Worm (Caenorhabditis elegans) whole organism, L1 larva: ENCODE results near the gene srg-66.
A peak's percentile ranks its signal among the peaks of the same experiment; 100 is the strongest.
"Not testable (repeated sequence)": the region's sequence is repeated elsewhere in the genome, so short reads cannot be mapped to it uniquely, and the experiment has no call there.

Experiments used
- aly-2 ChIP-seq: fragments of 150-350 bp; optimal IDR thresholded peaks from 2 replicates; lab custom pipeline; 2014; ENCODE audit warnings: missing biosample characterization, missing genetic modification characterization
- ceh-82 ChIP-seq, 3 experiments: fragments of 150-350 bp in 1 of 3; sonication (generic microtip) in 2 of 3; optimal IDR thresholded peaks; 2 replicates each; lab custom pipeline; 2014 to 2017; ENCODE audit warnings: missing biosample characterization in 3 of 3, missing genetic modification characterization in 3 of 3
- ceh-88 ChIP-seq: fragments of 200-800 bp; sonication (Bioruptor generic); IDR thresholded peaks from 2 replicates; pipeline ENCODE4 v1.3.6; 2022; ENCODE audit warnings: missing genetic modification characterization, missing compliant biosample characterization
- ceh-90 ChIP-seq: sonication (generic microtip); optimal IDR thresholded peaks from 2 replicates; lab custom pipeline; 2016; ENCODE audit warnings: missing genetic modification characterization, missing compliant biosample characterization
- dpl-1 ChIP-seq, 3 experiments: fragments of 150-350 bp in 2 of 3; sonication (generic microtip) in 1 of 3; optimal IDR thresholded peaks; 2 replicates each; lab custom pipeline; 2014 to 2017; ENCODE audit warnings: missing biosample characterization in 3 of 3, missing genetic modification characterization in 3 of 3, missing genetic modification reagents in 3 of 3
- dsc-1 ChIP-seq: sonication (generic microtip); optimal IDR thresholded peaks from 2 replicates; lab custom pipeline; 2016; ENCODE audit warnings: mild to moderate bottlenecking, missing genetic modification characterization, missing compliant biosample characterization
- efl-1 ChIP-seq, 4 experiments: fragments of 150-350 bp; optimal IDR thresholded peaks in 3 of 4; peaks in 1 of 4; 1 replicate in 1 of 4; 2 replicates in 3 of 4; lab custom pipeline; 2014; ENCODE audit warnings: missing biosample characterization in 2 of 4, missing genetic modification characterization in 2 of 4, missing genetic modification reagents in 2 of 4
- egl-27 ChIP-seq, 2 experiments: fragments of 150-350 bp in 1 of 2; sonication (generic microtip); optimal IDR thresholded peaks; 3 replicates each; lab custom pipeline; 2017 to 2018; ENCODE audit warnings: missing biosample characterization in 2 of 2, missing genetic modification characterization in 2 of 2, missing genetic modification reagents in 2 of 2
- elt-2 ChIP-seq: sonication (generic microtip); optimal IDR thresholded peaks from 2 replicates; lab custom pipeline; 2016; ENCODE audit warnings: missing genetic modification characterization, mild to moderate bottlenecking, inconsistent platforms, missing compliant biosample characterization, missing genetic modification reagents
- fkh-4 ChIP-seq: sonication (generic microtip); optimal IDR thresholded peaks from 2 replicates; lab custom pipeline; 2016; ENCODE audit warnings: missing compliant biosample characterization, missing genetic modification characterization, borderline replicate concordance
- fos-1 ChIP-seq: fragments of 150-350 bp; optimal IDR thresholded peaks from 2 replicates; lab custom pipeline; 2014; ENCODE audit warnings: missing biosample characterization, missing genetic modification characterization
- hlh-4 ChIP-seq: sonication (generic microtip); optimal IDR thresholded peaks from 2 replicates; lab custom pipeline; 2016; ENCODE audit warnings: mild to moderate bottlenecking, missing genetic modification characterization, missing compliant biosample characterization
- lin-15B ChIP-seq: fragments of 150-350 bp; sonication (generic microtip); optimal IDR thresholded peaks from 3 replicates; lab custom pipeline; 2014; ENCODE audit warnings: missing biosample characterization, missing genetic modification characterization
- lin-35 ChIP-seq, 2 experiments: fragments of 150-350 bp; optimal IDR thresholded peaks; 2 replicates each; lab custom pipeline; 2014; ENCODE audit warnings: missing biosample characterization in 2 of 2, missing genetic modification characterization in 2 of 2, missing genetic modification reagents in 2 of 2
- lir-3 ChIP-seq: sonication (generic microtip); optimal IDR thresholded peaks from 2 replicates; lab custom pipeline; 2016; ENCODE audit warnings: mild to moderate bottlenecking, missing genetic modification characterization, moderate library complexity, missing compliant biosample characterization; ENCODE audit not compliant: poor library complexity
- lsy-2 ChIP-seq, 2 experiments: fragments of 150-350 bp; optimal IDR thresholded peaks; 2 replicates each; lab custom pipeline; 2014; ENCODE audit warnings: missing biosample characterization in 2 of 2, missing genetic modification characterization in 2 of 2
- nhr-11 ChIP-seq: fragments of 150-350 bp; optimal IDR thresholded peaks from 2 replicates; lab custom pipeline; 2014; ENCODE audit warnings: missing biosample characterization, missing genetic modification characterization
- nhr-47 ChIP-seq: sonication (generic microtip); optimal IDR thresholded peaks from 2 replicates; lab custom pipeline; 2016; ENCODE audit warnings: mild to moderate bottlenecking, missing genetic modification characterization, moderate library complexity, missing compliant biosample characterization
- nhr-76 ChIP-seq: sonication (generic microtip); optimal IDR thresholded peaks from 2 replicates; lab custom pipeline; 2017; ENCODE audit warnings: missing biosample characterization, missing genetic modification characterization
- nhr-77 ChIP-seq: fragments of 150-350 bp; optimal IDR thresholded peaks from 2 replicates; lab custom pipeline; 2014; ENCODE audit warnings: missing biosample characterization, missing genetic modification characterization
- nhr-90 ChIP-seq: sonication (generic microtip); optimal IDR thresholded peaks from 2 replicates; lab custom pipeline; 2016; ENCODE audit warnings: mild to moderate bottlenecking, missing genetic modification characterization, missing compliant biosample characterization; ENCODE audit not compliant: poor library complexity
- pax-3 ChIP-seq: fragments of 200-800 bp; sonication (Bioruptor generic); optimal IDR thresholded peaks from 2 replicates; lab custom pipeline; 2018; ENCODE audit warnings: mild to moderate bottlenecking, missing genetic modification characterization, moderate library complexity, missing compliant biosample characterization
- rnt-1 ChIP-seq: sonication (generic microtip); optimal IDR thresholded peaks from 2 replicates; lab custom pipeline; 2016; ENCODE audit warnings: mild to moderate bottlenecking, missing genetic modification characterization, moderate library complexity, missing compliant biosample characterization
- skn-1 ChIP-seq: fragments of 150-350 bp; optimal IDR thresholded peaks from 2 replicates; lab custom pipeline; 2014; ENCODE audit warnings: missing biosample characterization, missing genetic modification characterization
- sox-4 ChIP-seq: sonication (generic microtip); optimal IDR thresholded peaks from 2 replicates; lab custom pipeline; 2016; ENCODE audit warnings: missing genetic modification characterization, missing compliant biosample characterization
- sup-37 ChIP-seq: fragments of 200-800 bp; sonication (Bioruptor generic); optimal IDR thresholded peaks from 2 replicates; lab custom pipeline; 2018; ENCODE audit warnings: mild to moderate bottlenecking, missing genetic modification characterization, missing compliant biosample characterization
- tbx-2 ChIP-seq: sonication (generic microtip); optimal IDR thresholded peaks from 2 replicates; lab custom pipeline; 2016; ENCODE audit warnings: missing genetic modification characterization, missing compliant biosample characterization
- unc-130 ChIP-seq: fragments of 150-350 bp; optimal IDR thresholded peaks from 2 replicates; lab custom pipeline; 2017; ENCODE audit warnings: missing biosample characterization, missing genetic modification characterization, inconsistent platforms
- unc-30 ChIP-seq: sonication (generic microtip); optimal IDR thresholded peaks from 2 replicates; lab custom pipeline; 2017; ENCODE audit warnings: missing biosample characterization, missing genetic modification characterization
- vab-15 ChIP-seq: sonication (generic microtip); optimal IDR thresholded peaks from 2 replicates; lab custom pipeline; 2017; ENCODE audit warnings: missing genotype, mild to moderate bottlenecking, missing genetic modification characterization, missing compliant biosample characterization
- zag-1 ChIP-seq: fragments of 150-350 bp; optimal IDR thresholded peaks from 2 replicates; lab custom pipeline; 2014; ENCODE audit warnings: missing biosample characterization, missing genetic modification characterization

The srg-66 gene

DNA sequence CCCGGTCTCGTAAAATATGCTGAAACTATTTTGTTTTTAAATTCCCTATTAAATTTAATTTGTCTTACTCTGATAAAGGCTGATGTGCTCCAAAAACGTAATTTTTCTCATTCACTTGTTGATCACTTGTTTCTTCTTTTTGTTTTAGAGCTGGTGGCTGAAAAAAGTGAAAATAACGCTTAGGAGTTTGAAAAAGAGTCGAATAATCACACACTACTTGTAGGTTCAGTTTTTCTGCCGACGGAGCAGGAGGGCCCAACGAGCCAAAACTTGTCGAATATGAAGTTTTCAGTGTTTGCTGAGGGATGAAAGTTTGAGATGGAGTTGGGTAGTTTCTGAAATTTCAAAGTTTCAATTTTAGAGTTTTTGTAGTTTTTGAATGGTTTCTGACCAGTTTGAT is 5.0 kb upstream of the srg-66 start:
- TF ChIP-seq vab-15 (no peak), elt-2 (tag; lab: Kevin White, UChicago) (no peak), unc-130 (tag; lab: Kevin White, UChicago) (no peak), ceh-82 (tag; optimal IDR thresholded peaks at IDR 0.05; lab: Kevin White, UChicago) (no peak), hlh-4 (no peak), nhr-90 (tag; lab: Kevin White, UChicago) (no peak), ceh-88 (GFP tag; lab: Robert Waterston, UW) (no peak), rnt-1 (tag; lab: Kevin White, UChicago) (no peak), tbx-2 (tag; lab: Kevin White, UChicago) (no peak), lsy-2 (tag; optimal IDR thresholded peaks at IDR 0.05; lab: Kevin White, UChicago) (no peak), egl-27 (tag; optimal IDR thresholded peaks at IDR 0.05; lab: Kevin White, UChicago) (no peak), dpl-1 (GFP tag; optimal IDR thresholded peaks at IDR 0.05; lab: Kevin White, UChicago) (no peak), sox-4 (tag; lab: Kevin White, UChicago) (no peak)

DNA sequence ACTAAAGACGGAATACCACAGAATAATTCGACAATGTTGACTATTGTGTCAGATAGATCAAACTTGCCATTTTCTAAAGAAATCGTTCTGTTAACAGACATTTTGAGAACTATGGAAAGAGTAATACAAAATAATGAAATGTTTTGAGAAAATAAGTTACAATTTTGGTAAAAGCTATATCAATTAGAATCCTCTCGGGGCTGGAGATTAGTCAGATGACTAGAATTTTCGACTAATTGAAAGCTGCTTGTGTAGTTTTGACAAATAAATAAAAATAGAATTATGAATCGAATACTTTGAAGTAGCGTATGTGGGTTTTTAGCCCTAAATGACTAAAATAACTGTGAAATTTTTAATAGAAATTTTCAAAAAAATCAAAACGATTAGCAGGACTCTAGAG is 2.7 kb upstream of the srg-66 start, which contains the start of gene srg-65:
srg-65 (minus strand) TSS at position 101 of the 400 bp plus-strand sequence.
- TF ChIP-seq nhr-77 (tag; lab: Kevin White, UChicago) (no peak), pax-3 (tag; lab: Kevin White, UChicago) (no peak), lin-35 (GFP tag; optimal IDR thresholded peaks at IDR 0.05; lab: Kevin White, UChicago) (no peak), lir-3 (tag; lab: Kevin White, UChicago) (no peak)

DNA sequence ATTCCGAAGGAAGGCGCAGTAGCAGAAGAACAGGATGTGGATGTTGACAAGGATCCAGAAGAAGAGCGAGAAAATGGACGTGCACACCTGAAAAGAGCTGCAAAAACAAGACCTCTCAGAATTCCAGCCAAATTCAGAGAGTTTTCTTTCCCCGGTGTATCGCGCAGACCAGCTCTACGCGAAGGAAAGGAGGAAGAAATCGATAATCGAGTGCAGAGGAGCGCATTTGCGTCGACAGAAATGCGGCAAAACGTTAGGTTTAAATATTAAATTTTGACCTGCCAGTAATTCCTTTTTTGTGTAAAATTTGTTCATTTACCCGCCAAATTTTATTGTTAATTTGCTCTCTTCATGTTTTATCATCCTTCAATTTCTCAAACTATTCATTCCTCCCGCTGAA is 4.5 kb downstream of the srg-66 start:
- TF ChIP-seq lin-35 (GFP tag; optimal IDR thresholded peaks at IDR 0.05; lab: Kevin White, UChicago) (peak in 1 of 2 experiments; percentile 52), fkh-4 (tag; lab: Kevin White, UChicago) (no peak), egl-27 (tag; optimal IDR thresholded peaks at IDR 0.05; lab: Kevin White, UChicago) (no peak), unc-30 (tag; lab: Kevin White, UChicago) (no peak), sup-37 (GFP tag; lab: Kevin White, UChicago) (no peak), ceh-90 (tag; lab: Kevin White, UChicago) (no peak), efl-1 (optimal IDR thresholded peaks at IDR 0.05; lab: Kevin White, UChicago) (peak in 1 of 2 experiments; percentile 52), efl-1 (GFP tag; optimal IDR thresholded peaks at IDR 0.05 in 1 of 2; lab: Kevin White, UChicago) (peak; percentile 59 to 95), zag-1 (tag; lab: Kevin White, UChicago) (no peak), dpl-1 (GFP tag; optimal IDR thresholded peaks at IDR 0.05; lab: Kevin White, UChicago) (peak in 2 of 3 experiments; percentile 43 to 50), nhr-47 (tag; lab: Kevin White, UChicago) (no peak), nhr-11 (tag; lab: Kevin White, UChicago) (no peak), skn-1 (tag; lab: Kevin White, UChicago) (no peak)

DNA sequence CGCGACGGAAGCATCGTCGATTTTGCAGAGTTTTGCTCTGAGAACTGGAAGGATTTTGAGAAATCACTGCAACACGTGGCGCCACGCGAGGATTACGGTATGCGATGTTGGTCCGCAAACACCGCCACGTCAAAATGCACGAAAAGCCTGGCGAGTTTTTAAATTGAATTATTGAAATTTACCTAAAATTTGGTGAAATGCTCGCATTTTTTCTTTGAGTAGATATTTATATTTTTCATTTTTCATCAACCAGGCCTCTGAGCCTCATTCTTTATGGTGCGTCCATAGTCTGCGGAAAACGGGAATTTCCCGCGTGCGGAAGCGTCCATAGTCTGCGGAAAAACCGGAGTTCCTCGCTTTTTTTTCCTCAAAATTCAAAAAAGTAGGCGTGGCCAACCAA is 11.3 kb downstream of the srg-66 start, which contains the start of gene ZC317.7:
ZC317.7 (minus strand) TSS at position 101 of the 400 bp plus-strand sequence.
- not testable (repeated sequence) for TF ChIP-seq fos-1 (tag; lab: Kevin White, UChicago); aly-2 (tag; lab: Kevin White, UChicago); lin-15B

DNA sequence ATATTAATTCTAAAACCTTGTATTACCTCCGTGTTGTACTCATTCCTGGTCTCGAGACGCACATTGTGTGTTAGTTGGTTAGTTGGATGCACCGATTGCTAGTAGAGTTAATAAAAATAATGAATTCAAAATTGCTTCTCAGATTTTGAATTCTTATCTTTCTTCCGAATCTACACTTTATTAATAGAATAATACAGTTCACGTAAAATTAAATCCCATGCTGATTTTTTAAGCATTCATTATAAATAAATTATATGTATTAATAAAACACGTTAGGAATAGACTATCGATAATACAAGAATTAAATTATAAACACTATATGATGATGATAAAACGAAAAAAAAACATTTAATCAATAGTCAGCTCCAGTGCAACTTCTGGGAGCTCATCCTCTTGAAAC is 13.7 kb downstream of the srg-66 start, which contains the start of gene ZC317.6:
ZC317.6 (minus strand) TSS at position 101 of the 400 bp plus-strand sequence.
- TF ChIP-seq nhr-76, skn-1, dsc-1 (tag; lab: Kevin White, UChicago): not testable (repeated sequence)
